Fruit fly (Drosophila melanogaster): ENCODE results near the gene CG7394.
A peak's percentile ranks its signal among the peaks of the same experiment; 100 is the strongest.

Gene CG7394

dm6 chr3L:11534391-11535246 is 27.2 kb upstream of the CG7394 start (continued):
- TF ChIP-seq crc (GFP tag; optimal IDR thresholded peaks at IDR 0.05) (no peak), CG16813 (GFP tag; IDR thresholded peaks at IDR 0.05; ENCODE audit: partially characterized antibody) (no peak), slp2 (GFP tag; optimal IDR thresholded peaks at IDR 0.05) (no peak), Xrp1 (GFP tag; IDR thresholded peaks at IDR 0.05) (no peak), mld (GFP tag; IDR thresholded peaks at IDR 0.05; ENCODE audit: partially characterized antibody) (no peak), stc (GFP tag; IDR thresholded peaks at IDR 0.05) (no peak), sens (GFP tag) (no peak), CG13624 (GFP tag; optimal IDR thresholded peaks at IDR 0.05) (no peak), nmo (GFP tag; optimal IDR thresholded peaks at IDR 0.05) (peak; percentile 17), sens-2 (GFP tag; IDR thresholded peaks at IDR 0.05) (no peak), CG14441 (GFP tag; IDR thresholded peaks at IDR 0.05) (0 out of 2 replicates have a peak, but pooled peaks have one; percentile 16), TFAM (GFP tag; optimal IDR thresholded peaks at IDR 0.05) (no peak), Ptx1 (GFP tag; IDR thresholded peaks at IDR 0.05) (peak; percentile 31; the same call in 1 of the 2 replicates), toy (GFP tag; IDR thresholded peaks at IDR 0.05) (no peak), CG10462 (GFP tag; optimal IDR thresholded peaks at IDR 0.05) (no peak), CkIIα-i1 (GFP tag; IDR thresholded peaks at IDR 0.05) (no peak), CG10431 (GFP tag; optimal IDR thresholded peaks at IDR 0.05) (no peak), ken (GFP tag; IDR thresholded peaks at IDR 0.05) (no peak), HmgD (GFP tag; optimal IDR thresholded peaks at IDR 0.05) (no peak), crol (GFP tag; IDR thresholded peaks at IDR 0.05) (0 out of 2 replicates have a peak, but pooled peaks have one; percentile 11), caup (GFP tag; optimal IDR thresholded peaks at IDR 0.05; ENCODE audit: severe bottlenecking) (no peak), sim (GFP tag; IDR thresholded peaks at IDR 0.05) (no peak), CG18599 (GFP tag; optimal IDR thresholded peaks at IDR 0.05) (no peak), CG7357 (GFP tag; IDR thresholded peaks at IDR 0.05) (0 out of 3 replicates have a peak, but pooled peaks have one; percentile 39), so (GFP tag; IDR thresholded peaks at IDR 0.05) (no peak), CG10543 (GFP tag; optimal IDR thresholded peaks at IDR 0.05) (peak; percentile 55), crp (GFP tag; optimal IDR thresholded peaks at IDR 0.05) (peak in 1 of 2 experiments; percentile 80), CG3163 (GFP tag; optimal IDR thresholded peaks at IDR 0.05) (no peak), abd-A (tag; optimal IDR thresholded peaks at IDR 0.05) (no peak), CG1233 (GFP tag; optimal IDR thresholded peaks at IDR 0.05) (peak; percentile 2), D19B (GFP tag; optimal IDR thresholded peaks at IDR 0.05) (no peak), tna (GFP tag; IDR thresholded peaks at IDR 0.05; ENCODE audit: partially characterized antibody) (no peak), eve (GFP tag; optimal IDR thresholded peaks at IDR 0.05) (no peak), CG33557 (GFP tag; optimal IDR thresholded peaks at IDR 0.05) (no peak), stwl (tag; optimal IDR thresholded peaks at IDR 0.05) (peak; percentile 7), Ssrp (tag; optimal IDR thresholded peaks at IDR 0.05) (no peak), Bdp1 (GFP tag; optimal IDR thresholded peaks at IDR 0.05) (no peak), sqz (GFP tag; optimal IDR thresholded peaks at IDR 0.05) (no peak), amos (GFP tag; IDR thresholded peaks at IDR 0.05; ENCODE audit: partially characterized antibody) (no peak; the same call in 1 of the 2 replicates), NfI (GFP tag; optimal IDR thresholded peaks at IDR 0.05) (peak; percentile 13), cg (GFP tag; optimal IDR thresholded peaks at IDR 0.05) (peak; percentile 63), chn (GFP tag; optimal IDR thresholded peaks at IDR 0.05) (no peak), Hsf (GFP tag; optimal IDR thresholded peaks at IDR 0.05) (no peak), NC2α (GFP tag; optimal IDR thresholded peaks at IDR 0.05) (no peak), CG3065 (GFP tag; optimal IDR thresholded peaks at IDR 0.05) (no peak), gcm (GFP tag; optimal IDR thresholded peaks at IDR 0.05) (no peak), Asciz (GFP tag; optimal IDR thresholded peaks at IDR 0.05) (no peak), H2.0 (GFP tag; IDR thresholded peaks at IDR 0.05) (no peak), Rfx (GFP tag; IDR thresholded peaks at IDR 0.05) (peak; percentile 51; the same call in 1 of the 2 replicates)

Data from whole organism, embryonic.